Worm (Caenorhabditis elegans): ENCODE data around the gene F25F2.1.

DNA sequence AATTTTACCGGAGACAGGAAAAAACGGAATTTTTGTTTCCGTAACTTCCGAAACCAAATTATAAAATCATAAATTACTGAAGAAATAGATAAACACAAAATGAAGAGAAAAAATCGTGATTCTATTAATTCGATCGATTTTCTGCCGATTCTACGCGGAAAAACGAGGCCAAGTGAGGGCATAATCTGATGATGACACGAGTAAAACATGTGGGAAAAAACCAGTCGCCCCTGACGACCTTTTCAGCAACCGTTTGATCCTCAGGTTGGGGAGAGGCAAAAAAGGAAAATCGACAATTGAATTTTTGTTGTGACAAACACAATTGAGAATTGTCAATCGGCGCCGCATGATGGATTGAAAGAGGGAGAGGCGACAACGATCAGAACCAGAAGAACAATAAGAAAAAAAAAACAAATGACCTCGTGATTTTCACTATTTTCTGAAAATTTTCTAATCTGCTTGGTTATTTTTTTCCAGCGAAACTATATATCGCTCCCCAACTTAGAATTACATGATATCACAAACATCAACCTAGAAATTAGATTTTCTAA lies 3.6 kb upstream of the F25F2.1 start:
- TF ChIP-seq ref-1 (GFP tag; conservative IDR thresholded peaks at IDR 0.05) (no peak), klf-2 (GFP tag; conservative IDR thresholded peaks at IDR 0.05) (no peak), ztf-29 (GFP tag; IDR thresholded peaks at IDR 0.05) (no peak)

Data from whole organism, midembryonic.